Fruit fly (Drosophila melanogaster): Measurements from ENCODE around the gene for.

The for gene

dm6 chr2L:3590797-3591196 is 66.0 kb downstream of the for start:
- no peak for TF ChIP-seq woc (GFP tag; optimal IDR thresholded peaks at IDR 0.05)
- TF ChIP-seq HLH106 (tag; optimal IDR thresholded peaks at IDR 0.05) = no peak
- TF ChIP-seq Hr78 (GFP tag; optimal IDR thresholded peaks at IDR 0.05) = no peak
- TF ChIP-seq br (GFP tag; optimal IDR thresholded peaks at IDR 0.05) = no peak

dm6 chr2L:3588841-3589240 is 67.9 kb downstream of the for start:
- TF ChIP-seq Rel (GFP tag; optimal IDR thresholded peaks at IDR 0.05) (no peak), Rel (tag; optimal IDR thresholded peaks at IDR 0.05) (no peak), Hnf4 (GFP tag; optimal IDR thresholded peaks at IDR 0.05) (no peak), sage (GFP tag; optimal IDR thresholded peaks at IDR 0.05) (no peak), Abd-B (GFP tag; optimal IDR thresholded peaks at IDR 0.05) (no peak), psq (GFP tag; optimal IDR thresholded peaks at IDR 0.05) (no peak), Dif (GFP tag; optimal IDR thresholded peaks at IDR 0.05; ENCODE audit: partially characterized antibody) (no peak), lola (GFP tag; optimal IDR thresholded peaks at IDR 0.05) (no peak), usp (GFP tag; optimal IDR thresholded peaks at IDR 0.05) (no peak), woc (GFP tag; optimal IDR thresholded peaks at IDR 0.05) (no peak), OdsH (GFP tag; optimal IDR thresholded peaks at IDR 0.05) (no peak), ey (GFP tag; optimal IDR thresholded peaks at IDR 0.05) (no peak), GATAd (GFP tag; optimal IDR thresholded peaks at IDR 0.05) (no peak), pan (optimal IDR thresholded peaks at IDR 0.05) (no peak), sv (GFP tag; optimal IDR thresholded peaks at IDR 0.05) (no peak), br (GFP tag; optimal IDR thresholded peaks at IDR 0.05) (no peak), Hr83 (GFP tag; optimal IDR thresholded peaks at IDR 0.05; ENCODE audit: poor library complexity, severe bottlenecking) (no peak)

- TF ChIP-seq foxo (GFP tag; optimal IDR thresholded peaks at IDR 0.05) (peak in 1 of 2 experiments; percentile 67), Dfd (GFP tag; optimal IDR thresholded peaks at IDR 0.05) (no peak), tai (GFP tag; optimal IDR thresholded peaks at IDR 0.05) (no peak), rgr (GFP tag; optimal IDR thresholded peaks at IDR 0.05) (peak; percentile 41), Abd-B (GFP tag; optimal IDR thresholded peaks at IDR 0.05) (no peak), CG9705 (GFP tag; optimal IDR thresholded peaks at IDR 0.05) (no peak), fru (GFP tag; optimal IDR thresholded peaks at IDR 0.05) (peak; percentile 10), Dif (GFP tag; optimal IDR thresholded peaks at IDR 0.05; ENCODE audit: partially characterized antibody) (no peak), usp (GFP tag; optimal IDR thresholded peaks at IDR 0.05) (no peak), sage (GFP tag; optimal IDR thresholded peaks at IDR 0.05) (no peak), Hr78 (GFP tag; optimal IDR thresholded peaks at IDR 0.05) (no peak), dmrt93B (GFP tag; optimal IDR thresholded peaks at IDR 0.05) (peak; percentile 28), CG32264 (GFP tag; optimal IDR thresholded peaks at IDR 0.05) (no peak), GATAd (GFP tag; optimal IDR thresholded peaks at IDR 0.05) (no peak), Vsx2 (GFP tag; optimal IDR thresholded peaks at IDR 0.05; ENCODE audit: partially characterized antibody) (no peak), sv (GFP tag; optimal IDR thresholded peaks at IDR 0.05) (peak; percentile 29), CrebA (GFP tag; optimal IDR thresholded peaks at IDR 0.05; ENCODE audit: borderline replicate concordance) (no peak), Myc (optimal IDR thresholded peaks at IDR 0.05) (no peak), N (GFP tag; optimal IDR thresholded peaks at IDR 0.05) (no peak), h (GFP tag; optimal IDR thresholded peaks at IDR 0.05) (peak; percentile 11), OdsH (GFP tag; optimal IDR thresholded peaks at IDR 0.05) (peak; percentile 43), woc (GFP tag; optimal IDR thresholded peaks at IDR 0.05) (peak; percentile 8), HLH106 (tag; optimal IDR thresholded peaks at IDR 0.05) (peak; percentile 68), pan (optimal IDR thresholded peaks at IDR 0.05) (no peak), psq (GFP tag; optimal IDR thresholded peaks at IDR 0.05) (peak; percentile 54), jim (GFP tag; optimal IDR thresholded peaks at IDR 0.05) (no peak), Sp1 (GFP tag; optimal IDR thresholded peaks at IDR 0.05) (peak; percentile 64), Mio (GFP tag; optimal IDR thresholded peaks at IDR 0.05) (no peak), br (GFP tag; optimal IDR thresholded peaks at IDR 0.05) (no peak), Hnf4 (GFP tag; optimal IDR thresholded peaks at IDR 0.05) (peak; percentile 4), Hr83 (GFP tag; optimal IDR thresholded peaks at IDR 0.05; ENCODE audit: poor library complexity, severe bottlenecking) (no peak), Jra (GFP tag; optimal IDR thresholded peaks at IDR 0.05) (no peak), Rel (GFP tag; optimal IDR thresholded peaks at IDR 0.05) (no peak), Rel (tag; optimal IDR thresholded peaks at IDR 0.05) (no peak), ey (GFP tag; optimal IDR thresholded peaks at IDR 0.05) (no peak), lola (GFP tag; optimal IDR thresholded peaks at IDR 0.05) (no peak), brk (GFP tag; optimal IDR thresholded peaks at IDR 0.05) (peak; percentile 27), dl (GFP tag; optimal IDR thresholded peaks at IDR 0.05; ENCODE audit: insufficient read depth in 1 of 2, partially characterized antibody in 2 of 2) (no peak), dsf (GFP tag; optimal IDR thresholded peaks at IDR 0.05; ENCODE audit: borderline replicate concordance) (no peak)
These were observed 68.6 kb downstream of the for start for dm6 chr2L:3587907-3588733.
